Fruit fly (Drosophila melanogaster): ENCODE measurements around the gene Drp1.

DNA sequence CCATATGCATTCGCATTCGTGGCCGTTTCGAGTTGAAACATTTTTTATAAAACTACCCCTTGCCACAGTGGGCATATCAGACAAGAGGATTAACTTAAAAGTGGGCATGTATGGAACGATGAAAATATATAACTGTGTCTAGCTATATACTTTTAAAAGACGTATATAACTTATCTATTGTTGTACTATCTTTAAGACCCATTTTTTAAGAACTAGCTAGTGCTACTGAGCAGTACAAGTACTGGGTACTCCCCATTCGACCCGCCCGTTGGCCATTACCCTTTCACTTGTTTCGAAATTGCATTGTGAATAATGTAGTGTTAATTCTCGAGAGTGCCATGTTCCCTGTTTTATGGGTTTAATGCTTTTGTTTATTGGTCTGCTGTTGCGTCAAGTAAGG lies 21.5 kb upstream of the Drp1 start:
- TF ChIP-seq CG8478 (optimal IDR thresholded peaks at IDR 0.05) (no peak), pan (optimal IDR thresholded peaks at IDR 0.05) (no peak), usp (GFP tag; optimal IDR thresholded peaks at IDR 0.05) (no peak), Dll (optimal IDR thresholded peaks at IDR 0.05) (no peak)
